Worm (Caenorhabditis elegans) whole organism, L4/young adult: Measurements from ENCODE around the gene F35D2.3.

Experiments
- W03F9.2 ChIP-seq: fragments of 150-350 bp; optimal IDR thresholded peaks from 2 replicates; lab custom pipeline; 2014; ENCODE audit warnings: missing biosample characterization, missing genetic modification characterization
- dao-5 ChIP-seq: sonication (generic microtip); optimal IDR thresholded peaks from 2 replicates; lab custom pipeline; 2016; ENCODE audit warnings: missing genotype, missing genetic modification characterization, moderate library complexity, missing compliant biosample characterization
- him-1 ChIP-seq: sonication (generic microtip); optimal IDR thresholded peaks from 2 replicates; lab custom pipeline; 2016; ENCODE audit warnings: missing genotype, missing genetic modification reagents, missing genetic modification characterization, missing compliant biosample characterization

Gene F35D2.3

ce11 chrII:7545364-7545763, 25.0 kb upstream of the F35D2.3 start:
- TF ChIP-seq dao-5 (tag; lab: Kevin White, UChicago) (no peak), W03F9.2 (tag; lab: Kevin White, UChicago) (no peak), him-1 (tag; lab: Kevin White, UChicago) (no peak)

ce11 chrII:7547269-7547668, 23.1 kb upstream of the F35D2.3 start:
- TF ChIP-seq him-1 (tag; lab: Kevin White, UChicago): no peak
- TF ChIP-seq dao-5 (tag; lab: Kevin White, UChicago): no peak
- TF ChIP-seq W03F9.2 (tag; lab: Kevin White, UChicago): no peak

DNA sequence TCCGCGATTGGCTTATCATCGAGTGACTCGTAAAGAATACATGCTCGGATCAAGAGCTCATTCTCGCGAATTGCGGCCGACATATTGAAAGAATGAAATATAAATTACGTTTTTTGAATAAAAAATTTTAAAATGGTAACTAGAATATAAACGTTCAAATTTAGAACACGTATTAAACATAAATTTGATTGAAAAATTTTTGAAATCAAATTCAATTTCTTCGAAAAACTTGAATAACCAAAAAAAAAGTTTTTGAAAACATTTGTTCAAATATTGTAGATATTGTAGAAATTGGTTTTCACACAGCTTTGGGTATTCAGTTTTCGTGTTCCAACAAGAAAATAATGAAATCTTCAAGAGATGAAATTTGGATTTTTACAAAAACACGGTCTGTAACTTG, 22.4 kb upstream of the F35D2.3 start, which contains the start of gene fbxa-224:
Gene fbxa-224, minus strand, starts transcription at position 101 of the 400 bp plus-strand sequence.
- TF ChIP-seq W03F9.2 (tag; lab: Kevin White, UChicago) (no peak), dao-5 (tag; lab: Kevin White, UChicago) (no peak), him-1 (tag; lab: Kevin White, UChicago) (no peak)

ce11 chrII:7549035-7549434, 21.4 kb upstream of the F35D2.3 start, which contains the start of gene tph-1:
TSS of gene tph-1 (plus strand) at chrII:7549335.
- no peak for TF ChIP-seq W03F9.2 (tag; lab: Kevin White, UChicago)
- no peak for TF ChIP-seq him-1 (tag; lab: Kevin White, UChicago)
- no peak for TF ChIP-seq dao-5 (tag; lab: Kevin White, UChicago)

DNA sequence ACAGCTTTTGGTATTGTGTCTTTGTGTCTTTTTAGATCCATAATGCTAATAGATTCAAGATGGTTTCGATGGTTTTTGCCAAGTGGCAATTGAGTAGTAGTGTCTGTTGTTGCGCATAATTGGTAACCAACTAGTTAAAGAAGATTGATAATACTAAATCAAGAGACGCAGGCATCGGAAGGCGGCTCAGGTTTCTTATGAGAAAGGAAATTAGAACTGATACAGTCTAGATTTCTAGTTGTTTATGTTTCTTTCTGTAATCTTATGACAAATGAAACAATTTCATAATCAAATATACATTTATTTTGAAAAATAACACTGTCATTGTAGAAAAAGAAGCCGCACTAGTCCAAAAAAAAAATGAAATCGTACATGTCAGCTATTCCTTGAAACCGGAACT, 16.6 kb upstream of the F35D2.3 start, which contains the start of gene ZK1290.10:
Gene ZK1290.10, minus strand, starts transcription at position 101 of the 400 bp plus-strand sequence.
- TF ChIP-seq him-1 (tag; lab: Kevin White, UChicago) (no peak), dao-5 (tag; lab: Kevin White, UChicago) (no peak), W03F9.2 (tag; lab: Kevin White, UChicago) (no peak)

DNA sequence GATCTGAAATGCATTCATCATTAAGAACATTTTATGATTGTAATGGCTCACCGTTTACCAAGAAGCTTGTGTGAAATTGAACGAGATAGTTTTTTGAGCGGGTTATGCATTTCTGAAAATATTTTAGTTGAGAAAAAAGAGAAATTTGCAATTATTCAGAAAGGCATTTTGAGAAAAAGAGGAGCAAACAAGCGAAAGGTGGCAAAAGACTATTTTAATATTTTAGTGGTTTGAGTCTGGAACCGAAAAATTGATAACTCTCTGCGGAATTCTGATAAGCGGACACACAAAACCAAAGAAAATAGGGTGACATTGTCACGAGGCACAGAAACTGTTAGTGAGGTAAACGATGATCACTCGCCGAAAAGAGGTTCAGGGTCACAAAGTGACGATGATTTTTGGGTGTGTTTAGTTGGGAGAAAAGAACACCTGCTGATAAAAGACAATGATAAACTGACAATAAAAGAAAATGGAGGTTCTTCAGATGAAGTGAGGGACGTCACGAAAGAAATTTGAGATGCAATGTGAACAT, 15.6 kb upstream of the F35D2.3 start:
- peak; percentile 11 for TF ChIP-seq W03F9.2 (tag; lab: Kevin White, UChicago)
- TF ChIP-seq him-1 (tag; lab: Kevin White, UChicago): no peak
- TF ChIP-seq dao-5 (tag; lab: Kevin White, UChicago): no peak

- TF ChIP-seq W03F9.2 (tag; lab: Kevin White, UChicago) (no peak), him-1 (tag; lab: Kevin White, UChicago) (no peak), dao-5 (tag; lab: Kevin White, UChicago) (no peak)
These were observed 15.0 kb upstream of the F35D2.3 start, which contains the start of gene ZK1290.14 for ce11 chrII:7555454-7555853. TSS of gene ZK1290.14 (minus strand) at chrII:7555592.

ce11 chrII:7557981-7558380, 12.4 kb upstream of the F35D2.3 start:
- TF ChIP-seq him-1 (tag; lab: Kevin White, UChicago) (no peak), W03F9.2 (tag; lab: Kevin White, UChicago) (no peak), dao-5 (tag; lab: Kevin White, UChicago) (no peak)

DNA sequence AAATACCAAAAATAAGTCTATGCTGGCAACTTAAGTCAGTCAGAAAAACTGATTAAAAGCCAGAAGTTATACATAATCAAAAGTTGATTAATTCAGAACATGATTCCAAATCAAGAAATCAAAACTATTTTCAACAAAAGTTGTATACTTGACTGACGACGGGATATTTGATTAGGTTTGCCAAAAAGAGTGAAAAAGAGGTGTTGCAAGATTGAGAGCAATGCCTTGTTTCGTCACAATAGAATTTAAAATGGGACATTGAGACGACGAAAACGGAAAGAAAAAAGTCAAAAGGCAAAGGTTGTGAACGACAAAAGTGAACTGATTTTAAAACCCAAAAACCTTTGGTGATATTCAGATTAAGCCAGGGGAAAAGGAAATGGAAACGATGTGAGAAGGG, 11.5 kb upstream of the F35D2.3 start:
- TF ChIP-seq dao-5 (tag; lab: Kevin White, UChicago) (no peak), him-1 (tag; lab: Kevin White, UChicago) (no peak), W03F9.2 (tag; lab: Kevin White, UChicago) (no peak)

- TF ChIP-seq dao-5 (tag; lab: Kevin White, UChicago): no peak
- no peak for TF ChIP-seq W03F9.2 (tag; lab: Kevin White, UChicago)
- no peak for TF ChIP-seq him-1 (tag; lab: Kevin White, UChicago)
These were observed 9.6 kb upstream of the F35D2.3 start for ce11 chrII:7560844-7561243.

- no peak for TF ChIP-seq dao-5 (tag; lab: Kevin White, UChicago)
- TF ChIP-seq W03F9.2 (tag; lab: Kevin White, UChicago): no peak
- TF ChIP-seq him-1 (tag; lab: Kevin White, UChicago): no peak
These were observed 8.9 kb upstream of the F35D2.3 start, which contains the start of the genes ZK1290.11 and ZK1290.1 for ce11 chrII:7561494-7561893. TSS of gene ZK1290.11 (minus strand) at chrII:7561594. TSS of gene ZK1290.1 (plus strand) at chrII:7561764.

DNA sequence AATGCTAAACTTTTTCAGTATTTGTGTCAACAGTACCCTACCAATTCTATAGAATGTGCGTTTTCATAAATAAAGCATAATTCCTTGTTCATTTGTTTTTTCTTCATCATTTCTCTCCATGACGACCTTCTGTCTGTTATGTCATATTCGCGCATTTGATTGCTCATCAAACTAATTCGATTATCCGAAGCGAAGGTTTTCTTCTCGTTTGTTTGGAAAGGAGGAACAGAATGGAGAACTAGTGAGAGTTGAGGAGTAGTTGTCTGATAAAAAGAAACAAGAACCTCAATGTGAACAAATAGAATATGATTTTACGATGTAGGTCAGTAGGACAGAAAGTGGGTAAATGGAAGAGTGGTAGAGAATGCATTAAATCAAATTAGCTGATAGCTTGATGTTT, 7.8 kb upstream of the F35D2.3 start:
- TF ChIP-seq W03F9.2 (tag; lab: Kevin White, UChicago) (no peak), dao-5 (tag; lab: Kevin White, UChicago) (no peak), him-1 (tag; lab: Kevin White, UChicago) (no peak)

- TF ChIP-seq him-1 (tag; lab: Kevin White, UChicago) (no peak), dao-5 (tag; lab: Kevin White, UChicago) (no peak), W03F9.2 (tag; lab: Kevin White, UChicago) (no peak)
These were observed 415 bp downstream of the F35D2.3 start for ce11 chrII:7570820-7571219.

ce11 chrII:7574143-7574542, 3.7 kb downstream of the F35D2.3 start, which contains the start of gene F35D2.2:
TSS of gene F35D2.2 (plus strand) at chrII:7574443.
- TF ChIP-seq dao-5 (tag; lab: Kevin White, UChicago) (no peak), him-1 (tag; lab: Kevin White, UChicago) (no peak), W03F9.2 (tag; lab: Kevin White, UChicago) (no peak)
